Fruit fly (Drosophila melanogaster) whole organism, embryonic: Measurements from ENCODE around the gene haf.

ENCODE experiments used
- ATbp ChIP-seq: fragments of 200-800 bp; sonication (Bioruptor generic); optimal IDR thresholded peaks from 2 replicates; lab custom pipeline; 2017; ENCODE audit warnings: missing biosample characterization, mild to moderate bottlenecking, missing genetic modification characterization, missing genetic modification reagents
- CG10366 ChIP-seq: fragments of 200-800 bp; sonication (Bioruptor generic); IDR thresholded peaks from 2 replicates; pipeline ENCODE4 v1.3.6; 2022; ENCODE audit warnings: missing biosample characterization, missing genetic modification characterization
- CG10654 ChIP-seq: fragments of 200-800 bp; sonication (Bioruptor generic); optimal IDR thresholded peaks from 2 replicates; lab custom pipeline; 2016; ENCODE audit warnings: missing biosample characterization, missing genetic modification characterization
- CG11560 ChIP-seq: fragments of 200-800 bp; sonication (Bioruptor generic); IDR thresholded peaks from 3 replicates; pipeline ENCODE4 v1.3.6; 2022; ENCODE audit warnings: missing biosample characterization, missing genetic modification characterization
- CG1233 ChIP-seq: fragments of 200-800 bp; sonication (Bioruptor generic); optimal IDR thresholded peaks from 4 replicates; lab custom pipeline; 2018; ENCODE audit warnings: missing biosample characterization, mild to moderate bottlenecking, missing genetic modification characterization
- CG14014 ChIP-seq: fragments of 200-800 bp; sonication (Bioruptor generic); IDR thresholded peaks from 2 replicates; pipeline ENCODE4 v1.3.6; 2022; ENCODE audit warnings: missing biosample characterization, missing genetic modification characterization
- CG14710 ChIP-seq: fragments of 200-800 bp; sonication (Bioruptor generic); optimal IDR thresholded peaks from 3 replicates; lab custom pipeline; 2019; ENCODE audit warnings: missing biosample characterization, mild to moderate bottlenecking, missing genetic modification characterization, moderate library complexity
- CG17186 ChIP-seq: fragments of 200-800 bp; sonication (Bioruptor generic); optimal IDR thresholded peaks from 3 replicates; lab custom pipeline; 2017; ENCODE audit warnings: missing biosample characterization, missing genetic modification reagents, missing genetic modification characterization
- CG17359 ChIP-seq: fragments of 200-800 bp; sonication (Bioruptor generic); optimal IDR thresholded peaks from 3 replicates; lab custom pipeline; 2018; ENCODE audit warnings: missing biosample characterization, mild to moderate bottlenecking, missing genetic modification characterization, moderate library complexity
- CG17568 ChIP-seq: fragments of 200-800 bp; sonication (Bioruptor generic); optimal IDR thresholded peaks from 2 replicates; lab custom pipeline; 2018; ENCODE audit warnings: missing biosample characterization, mild to moderate bottlenecking, missing genetic modification characterization, moderate library complexity
- CG17612 ChIP-seq: fragments of 200-800 bp; sonication (Bioruptor generic); IDR thresholded peaks from 2 replicates; pipeline ENCODE4 v1.3.6; 2022; ENCODE audit warnings: missing biosample characterization, missing genetic modification characterization
- CG18476 ChIP-seq: fragments of 200-800 bp; sonication (Bioruptor generic); optimal IDR thresholded peaks from 2 replicates; lab custom pipeline; 2016; ENCODE audit warnings: missing biosample characterization, mild to moderate bottlenecking, missing genetic modification characterization
- CG18764 ChIP-seq: fragments of 200-800 bp; sonication (Bioruptor generic); optimal IDR thresholded peaks from 3 replicates; lab custom pipeline; 2016; ENCODE audit warnings: missing biosample characterization, missing genetic modification characterization
- CG3726 ChIP-seq: fragments of 200-800 bp; sonication (Bioruptor generic); IDR thresholded peaks from 3 replicates; pipeline ENCODE4, ENCODE4 v1.3.6; 2022; ENCODE audit warnings: missing biosample characterization, missing genetic modification characterization
- CG3838 ChIP-seq: fragments of 200-800 bp; sonication (Bioruptor generic); optimal IDR thresholded peaks from 3 replicates; lab custom pipeline; 2016; ENCODE audit warnings: missing biosample characterization, missing genetic modification characterization
- CG3847 ChIP-seq: fragments of 200-800 bp; sonication (Bioruptor generic); IDR thresholded peaks from 2 replicates; pipeline ENCODE4 v1.3.6; 2022; ENCODE audit warnings: missing biosample characterization, missing genetic modification characterization
- CG6813 ChIP-seq: fragments of 200-800 bp; sonication (Bioruptor generic); optimal IDR thresholded peaks from 2 replicates; lab custom pipeline; 2017; ENCODE audit warnings: missing biosample characterization, missing genetic modification characterization, mild to moderate bottlenecking, moderate library complexity, missing genetic modification reagents
- CG7745 ChIP-seq: fragments of 200-800 bp; sonication (Bioruptor generic); optimal IDR thresholded peaks from 2 replicates; lab custom pipeline; 2018; ENCODE audit warnings: missing biosample characterization, mild to moderate bottlenecking, missing genetic modification characterization, moderate library complexity
- CG7987 ChIP-seq: fragments of 200-800 bp; sonication (Bioruptor generic); optimal IDR thresholded peaks from 2 replicates; lab custom pipeline; 2018; ENCODE audit warnings: missing biosample characterization, mild to moderate bottlenecking, missing genetic modification characterization, moderate library complexity
- CG8388 ChIP-seq: fragments of 200-800 bp; sonication (Bioruptor generic); optimal IDR thresholded peaks from 2 replicates; lab custom pipeline; 2019; ENCODE audit warnings: missing biosample characterization, mild to moderate bottlenecking, missing genetic modification characterization, moderate library complexity
- CG9215 ChIP-seq: fragments of 200-800 bp; sonication (Bioruptor generic); IDR thresholded peaks from 2 replicates; pipeline ENCODE4 v1.3.6; 2022; ENCODE audit warnings: missing biosample characterization, missing genetic modification characterization
- E2f1 ChIP-seq: fragments of 200-800 bp; sonication (Bioruptor generic); IDR thresholded peaks from 2 replicates; pipeline ENCODE4 v1.3.6; 2022; ENCODE audit warnings: missing biosample characterization, missing genetic modification characterization
- Fer1 ChIP-seq: fragments of 200-800 bp; sonication (Bioruptor generic); optimal IDR thresholded peaks from 2 replicates; lab custom pipeline; 2017; ENCODE audit warnings: missing biosample characterization, mild to moderate bottlenecking, missing genetic modification characterization
- H15 ChIP-seq: fragments of 200-800 bp; sonication (Bioruptor generic); IDR thresholded peaks from 3 replicates; pipeline ENCODE4 v1.3.6; 2022; ENCODE audit warnings: missing biosample characterization, missing genetic modification characterization
- Hr51 ChIP-seq, 2 experiments: fragments of 200-800 bp; sonication (Bioruptor generic); optimal IDR thresholded peaks; 2 replicates in 1 of 2; 3 replicates in 1 of 2; lab custom pipeline; 2016 to 2018; ENCODE audit warnings: missing biosample characterization in 2 of 2, missing genetic modification characterization in 2 of 2, mild to moderate bottlenecking in 1 of 2, moderate library complexity in 1 of 2
- Optix ChIP-seq: fragments of 200-800 bp; sonication (Bioruptor generic); IDR thresholded peaks from 3 replicates; pipeline ENCODE4 v1.3.6; 2022; ENCODE audit warnings: missing biosample characterization, missing genetic modification characterization
- PHDP ChIP-seq: fragments of 200-800 bp; sonication (Bioruptor generic); optimal IDR thresholded peaks from 3 replicates; lab custom pipeline; 2018; ENCODE audit warnings: missing biosample characterization, mild to moderate bottlenecking, missing genetic modification characterization, moderate library complexity
- Side ChIP-seq: fragments of 200-800 bp; sonication (Bioruptor generic); optimal IDR thresholded peaks from 2 replicates; lab custom pipeline; 2016; ENCODE audit warnings: missing biosample characterization, missing genetic modification characterization
- Sry-β ChIP-seq: fragments of 200-800 bp; sonication (Bioruptor generic); optimal IDR thresholded peaks from 2 replicates; lab custom pipeline; 2018; ENCODE audit warnings: missing biosample characterization, mild to moderate bottlenecking, missing genetic modification characterization, moderate library complexity
- Taf1 ChIP-seq: fragments of 200-800 bp; sonication (Bioruptor generic); IDR thresholded peaks from 2 replicates; pipeline ENCODE4 v1.3.6; 2022; ENCODE audit warnings: missing biosample characterization, missing genetic modification characterization
- bsh ChIP-seq, 2 experiments: fragments of 200-800 bp; sonication (Bioruptor generic); optimal IDR thresholded peaks; 2 replicates each; lab custom pipeline; 2017 to 2018; ENCODE audit warnings: mild to moderate bottlenecking in 2 of 2, missing biosample characterization in 2 of 2, missing genetic modification characterization in 2 of 2, moderate library complexity in 1 of 2
- caup ChIP-seq: fragments of 200-800 bp; sonication (Bioruptor generic); optimal IDR thresholded peaks from 3 replicates; lab custom pipeline; 2017; ENCODE audit warnings: missing biosample characterization, mild to moderate bottlenecking, missing genetic modification characterization, moderate library complexity; ENCODE audit not compliant: severe bottlenecking
- chm ChIP-seq: fragments of 200-800 bp; sonication (Bioruptor generic); IDR thresholded peaks from 2 replicates; pipeline ENCODE4 v1.3.6; 2022; ENCODE audit warnings: missing biosample characterization, missing genetic modification characterization
- crc ChIP-seq: fragments of 200-800 bp; sonication (Bioruptor generic); optimal IDR thresholded peaks from 2 replicates; lab custom pipeline; 2016; ENCODE audit warnings: missing biosample characterization, missing genetic modification characterization
- dati ChIP-seq: fragments of 200-800 bp; sonication (Bioruptor generic); IDR thresholded peaks from 2 replicates; pipeline ENCODE4 v1.3.6; 2022; ENCODE audit warnings: missing biosample characterization, missing genetic modification characterization
- ems ChIP-seq: fragments of 200-800 bp; sonication (Bioruptor generic); optimal IDR thresholded peaks from 3 replicates; lab custom pipeline; 2016; ENCODE audit warnings: missing biosample characterization, missing genetic modification characterization
- esg ChIP-seq: fragments of 200-800 bp; sonication (Bioruptor generic); conservative IDR thresholded peaks from 2 replicates; pipeline ENCODE4 v1.3.6; 2022; ENCODE audit warnings: missing biosample characterization, missing genetic modification characterization
- fd3F ChIP-seq: fragments of 200-800 bp; sonication (Bioruptor generic); optimal IDR thresholded peaks from 2 replicates; lab custom pipeline; 2018; ENCODE audit warnings: missing biosample characterization, mild to moderate bottlenecking, missing genetic modification characterization, moderate library complexity
- lbe ChIP-seq: fragments of 200-800 bp; sonication (Bioruptor generic); optimal IDR thresholded peaks from 2 replicates; lab custom pipeline; 2016; ENCODE audit warnings: missing biosample characterization, mild to moderate bottlenecking, missing genetic modification characterization
- otp ChIP-seq: fragments of 200-800 bp; sonication (Bioruptor generic); IDR thresholded peaks from 3 replicates; pipeline ENCODE4, ENCODE4 v1.3.6; 2022; ENCODE audit warnings: missing biosample characterization, missing genetic modification characterization
- ro ChIP-seq: fragments of 200-800 bp; sonication (Bioruptor generic); IDR thresholded peaks from 2 replicates; pipeline ENCODE4 v1.3.6; 2022; ENCODE audit warnings: missing biosample characterization, missing genetic modification characterization
- sob ChIP-seq: fragments of 200-800 bp; sonication (Bioruptor generic); IDR thresholded peaks from 2 replicates; pipeline ENCODE4 v1.3.6; 2022; ENCODE audit warnings: missing biosample characterization, missing genetic modification characterization
- sqz ChIP-seq: fragments of 200-800 bp; sonication (Bioruptor generic); optimal IDR thresholded peaks from 3 replicates; lab custom pipeline; 2018; ENCODE audit warnings: missing biosample characterization, mild to moderate bottlenecking, missing genetic modification characterization
- sr ChIP-seq: fragments of 200-800 bp; sonication (Bioruptor generic); IDR thresholded peaks from 3 replicates; pipeline ENCODE4 v1.3.6; 2022; ENCODE audit warnings: missing biosample characterization, missing genetic modification characterization
- stwl ChIP-seq: fragments of 200-800 bp; sonication (Bioruptor generic); optimal IDR thresholded peaks from 3 replicates; lab custom pipeline; 2018; ENCODE audit warnings: missing biosample characterization, mild to moderate bottlenecking, missing genetic modification characterization, moderate library complexity
- tio ChIP-seq: fragments of 200-800 bp; sonication (Bioruptor generic); optimal IDR thresholded peaks from 2 replicates; lab custom pipeline; 2017; ENCODE audit warnings: missing biosample characterization, missing genetic modification characterization, inconsistent platforms
- tll ChIP-seq, 2 experiments: fragments of 200-800 bp in 1 of 2; fragments of >200 bp in 1 of 2; sonication (Bioruptor generic) in 1 of 2; optimal IDR thresholded peaks; 2 replicates each; lab custom pipeline; 2017 to 2019; ENCODE audit warnings: missing biosample characterization in 2 of 2, missing genetic modification characterization in 2 of 2, mild to moderate bottlenecking in 1 of 2, moderate library complexity in 1 of 2
- usp ChIP-seq: fragments of >200 bp; optimal IDR thresholded peaks from 2 replicates; lab custom pipeline; 2017; ENCODE audit warnings: missing biosample characterization, missing genetic modification characterization
- zen ChIP-seq: fragments of 200-800 bp; sonication (Bioruptor generic); optimal IDR thresholded peaks from 3 replicates; lab custom pipeline; 2018; ENCODE audit warnings: missing biosample characterization, mild to moderate bottlenecking, missing genetic modification characterization, moderate library complexity
- zfh2 ChIP-seq: fragments of 200-800 bp; sonication (Bioruptor generic); optimal IDR thresholded peaks from 2 replicates; lab custom pipeline; 2016; ENCODE audit warnings: missing biosample characterization, missing genetic modification characterization

haf gene

DNA sequence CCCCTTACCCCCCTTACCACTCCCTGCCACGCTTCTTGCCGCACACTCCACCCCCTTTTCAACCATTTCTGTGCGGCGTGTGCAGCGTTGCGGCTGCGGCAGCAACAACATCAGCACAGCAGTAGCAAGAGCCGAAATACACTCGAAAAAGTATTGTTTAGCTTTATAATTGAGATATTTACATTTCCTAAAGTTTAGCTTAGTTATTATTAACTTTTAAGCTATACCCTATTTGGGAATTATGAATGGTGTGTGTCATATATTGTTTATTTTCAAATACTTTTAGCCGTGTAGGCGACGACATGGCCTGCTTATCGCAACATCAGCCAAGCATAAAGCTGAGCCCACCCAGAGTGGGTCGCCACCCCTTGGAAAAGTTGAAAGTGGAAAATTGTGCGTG lies 60.8 kb downstream of the haf start (continued):
- TF ChIP-seq CG8388 (GFP tag; lab: Kevin White, UChicago) (peak; percentile 53), CG7745 (tag; lab: Kevin White, UChicago) (no peak), H15 (peak; percentile 30; the same call in 1 of the 3 replicates), CG10654 (GFP tag; lab: Kevin White, UChicago) (peak; percentile 26), stwl (tag; lab: Kevin White, UChicago) (no peak), sqz (GFP tag; lab: Kevin White, UChicago) (peak; percentile 8), CG1233 (GFP tag; lab: Kevin White, UChicago) (peak; percentile 46), CG17186 (GFP tag; lab: Kevin White, UChicago) (no peak), fd3F (GFP tag; lab: Kevin White, UChicago) (no peak), Hr51 (GFP tag; optimal IDR thresholded peaks at IDR 0.05; lab: Kevin White, UChicago) (peak; percentile 34 to 75), CG18476 (peak; percentile 60), otp (GFP tag; lab: Robert Waterston, UW) (peak; percentile 39; the same call in 1 of the 3 replicates), Taf1 (no peak), Side (GFP tag; lab: Kevin White, UChicago) (peak; percentile 33), caup (GFP tag; lab: Kevin White, UChicago) (peak; percentile 64), lbe (GFP tag; lab: Kevin White, UChicago) (no peak), sob (GFP tag; lab: Robert Waterston, UW) (peak; percentile 62), Sry-β (GFP tag; lab: Kevin White, UChicago) (no peak), bsh (GFP tag; optimal IDR thresholded peaks at IDR 0.05; lab: Kevin White, UChicago) (peak in 1 of 2 experiments; percentile 79), CG14710 (tag; lab: Kevin White, UChicago) (peak; percentile 42), CG3838 (GFP tag; lab: Kevin White, UChicago) (peak; percentile 21), zen (no peak), CG17359 (tag; lab: Kevin White, UChicago) (peak; percentile 82), chm (GFP tag; lab: Robert Waterston, UW) (no peak), CG3847 (GFP tag; lab: Robert Waterston, UW) (peak; percentile 32; the same call in 1 of the 2 replicates), ro (0 out of 2 replicates have a peak, but pooled peaks have one; percentile 19), CG17568 (GFP tag; lab: Kevin White, UChicago) (no peak), ATbp (peak; percentile 76), tll (GFP tag; optimal IDR thresholded peaks at IDR 0.05; lab: Kevin White, UChicago) (no peak), CG14014 (peak; percentile 62), sr (GFP tag; lab: Robert Waterston, UW) (no peak), CG9215 (peak; percentile 36; the same call in 1 of the 2 replicates), dati (GFP tag; lab: Robert Waterston, UW) (no peak), Fer1 (GFP tag; lab: Kevin White, UChicago) (peak; percentile 85), CG17612 (GFP tag; lab: Robert Waterston, UW) (no peak), tio (peak; percentile 42), CG7987 (GFP tag; lab: Kevin White, UChicago) (no peak), esg (GFP tag; lab: Robert Waterston, UW) (peak; percentile 52), zfh2 (GFP tag; lab: Kevin White, UChicago) (peak; percentile 20), usp (GFP tag; lab: Kevin White, UChicago) (no peak), CG6813 (GFP tag; lab: Kevin White, UChicago) (peak; percentile 63), Optix (GFP tag; lab: Robert Waterston, UW) (no peak), crc (GFP tag; lab: Kevin White, UChicago) (peak; percentile 14), E2f1 (peak; percentile 69), PHDP (tag; lab: Kevin White, UChicago) (peak; percentile 66), ems (GFP tag; lab: Kevin White, UChicago) (peak; percentile 40), CG18764 (GFP tag; lab: Kevin White, UChicago) (peak; percentile 31), CG3726 (GFP tag; lab: Robert Waterston, UW) (no peak), CG11560 (tag; lab: Robert Waterston, UW) (0 out of 3 replicates have a peak, but pooled peaks have one; percentile 28), CG10366 (GFP tag; lab: Robert Waterston, UW) (peak; percentile 54)
